Fruit fly (Drosophila melanogaster) whole organism, wandering third instar larva: Measurements from ENCODE around the gene Acf.

Source experiments
- HLH106 ChIP-seq: fragments of 200-800 bp; optimal IDR thresholded peaks from 3 replicates; lab custom pipeline; 2019; ENCODE audit warnings: missing biosample characterization, mild to moderate bottlenecking, missing genetic modification characterization, moderate library complexity
- Hr83 ChIP-seq: fragments of 200-300 bp; sonication (Bioruptor generic); optimal IDR thresholded peaks from 2 replicates; lab custom pipeline; 2016; ENCODE audit warnings: missing biosample characterization, mild to moderate bottlenecking, missing genetic modification characterization, moderate library complexity; ENCODE audit not compliant: poor library complexity, severe bottlenecking
- Mio ChIP-seq: sonication (Bioruptor generic); optimal IDR thresholded peaks from 2 replicates; lab custom pipeline; 2016; ENCODE audit warnings: missing biosample characterization, missing genetic modification characterization
- N ChIP-seq: fragments of >200 bp; optimal IDR thresholded peaks from 2 replicates; lab custom pipeline; 2018; ENCODE audit warnings: missing biosample characterization, missing external identifiers, missing genetic modification characterization
- brk ChIP-seq: fragments of 200-800 bp; sonication (Bioruptor generic); optimal IDR thresholded peaks from 2 replicates; lab custom pipeline; 2016; ENCODE audit warnings: missing biosample characterization, mild to moderate bottlenecking, missing genetic modification characterization
- ey ChIP-seq: fragments of 200-800 bp; sonication (Bioruptor generic); optimal IDR thresholded peaks from 2 replicates; lab custom pipeline; 2016; ENCODE audit warnings: missing biosample characterization, missing genetic modification characterization
- fru ChIP-seq: fragments of 200-800 bp; sonication (Bioruptor generic); optimal IDR thresholded peaks from 3 replicates; lab custom pipeline; 2016; ENCODE audit warnings: missing biosample characterization, mild to moderate bottlenecking, missing genetic modification characterization
- h ChIP-seq: fragments of 200-800 bp; sonication (Bioruptor generic); optimal IDR thresholded peaks from 3 replicates; lab custom pipeline; 2016; ENCODE audit warnings: missing biosample characterization, mild to moderate bottlenecking, missing genetic modification characterization
- pan ChIP-seq: fragments of >200 bp; optimal IDR thresholded peaks from 2 replicates; lab custom pipeline; 2017
- psq ChIP-seq: fragments of 200-800 bp; sonication (Bioruptor generic); optimal IDR thresholded peaks from 3 replicates; lab custom pipeline; 2017; ENCODE audit warnings: missing biosample characterization, mild to moderate bottlenecking, missing genetic modification characterization, moderate library complexity
- tai ChIP-seq: sonication (Bioruptor generic); optimal IDR thresholded peaks from 2 replicates; lab custom pipeline; 2016; ENCODE audit warnings: missing biosample characterization, missing genetic modification characterization
- usp ChIP-seq: fragments of >200 bp; optimal IDR thresholded peaks from 2 replicates; lab custom pipeline; 2017; ENCODE audit warnings: missing biosample characterization, missing genetic modification characterization

DNA sequence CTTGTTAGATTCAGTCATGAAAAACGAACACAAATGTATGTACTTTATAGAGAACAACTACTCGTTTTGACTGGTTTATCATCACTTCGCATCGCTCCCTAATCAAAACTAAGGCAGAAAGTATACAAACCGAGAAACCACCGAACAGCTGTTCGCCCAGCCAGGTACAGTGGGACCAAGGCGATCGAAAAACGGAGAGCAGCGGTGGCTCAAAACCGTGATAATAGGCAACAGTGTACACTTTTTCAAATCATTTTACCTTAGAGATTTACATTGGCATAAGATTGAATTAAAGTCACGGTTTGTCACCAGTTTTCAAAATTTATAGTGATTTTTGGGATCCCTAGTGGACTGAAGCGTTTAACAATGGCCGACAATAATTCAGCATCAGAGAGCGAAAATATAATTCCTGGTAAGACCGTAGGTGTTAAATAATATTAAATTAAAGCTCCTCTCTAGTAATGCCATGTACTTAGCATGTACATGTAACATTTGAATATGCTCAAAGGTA is 11.5 kb downstream of the Acf start, which contains the start of the genes CG42233 and CG1971:
- TF ChIP-seq tai (GFP tag; lab: Kevin White, UChicago) (no peak), usp (GFP tag; lab: Kevin White, UChicago) (no peak), h (GFP tag; lab: Kevin White, UChicago) (no peak), HLH106 (tag; lab: Kevin White, UChicago) (no peak), psq (GFP tag; lab: Kevin White, UChicago) (no peak), N (GFP tag; lab: Kevin White, UChicago) (no peak), Hr83 (GFP tag; lab: Kevin White, UChicago) (peak; percentile 25), fru (no peak), brk (GFP tag; lab: Kevin White, UChicago) (no peak), ey (GFP tag; lab: Kevin White, UChicago) (no peak), Mio (GFP tag; lab: Kevin White, UChicago) (no peak), pan (no peak)
